Worm (Caenorhabditis elegans) whole organism, L1 larva: ENCODE measurements around the gene ugt-56.
A peak's percentile ranks its signal among the peaks of the same experiment; 100 is the strongest.

Source experiments
- F16B12.6 ChIP-seq: fragments of 150-350 bp; optimal IDR thresholded peaks from 2 replicates; lab custom pipeline; 2014; ENCODE audit warnings: missing biosample characterization, missing genetic modification characterization
- Y116A8C.19 ChIP-seq: sonication (generic microtip); optimal IDR thresholded peaks from 2 replicates; lab custom pipeline; 2016; ENCODE audit warnings: missing compliant biosample characterization, missing genetic modification characterization, borderline replicate concordance
- aha-1 ChIP-seq: fragments of 150-350 bp; optimal IDR thresholded peaks from 2 replicates; lab custom pipeline; 2014; ENCODE audit warnings: missing biosample characterization, missing genetic modification characterization
- ama-1 ChIP-seq: fragments of 150-350 bp; optimal IDR thresholded peaks from 2 replicates; lab custom pipeline; 2014
- ceh-8 ChIP-seq: fragments of 200-800 bp; sonication (Bioruptor generic); optimal IDR thresholded peaks from 2 replicates; lab custom pipeline; 2018; ENCODE audit warnings: mild to moderate bottlenecking, missing genetic modification characterization, moderate library complexity, missing compliant biosample characterization
- ceh-82 ChIP-seq, 3 experiments: fragments of 150-350 bp in 1 of 3; sonication (generic microtip) in 2 of 3; optimal IDR thresholded peaks; 2 replicates each; lab custom pipeline; 2014 to 2017; ENCODE audit warnings: missing biosample characterization in 3 of 3, missing genetic modification characterization in 3 of 3
- ceh-88 ChIP-seq: fragments of 200-800 bp; sonication (Bioruptor generic); IDR thresholded peaks from 2 replicates; pipeline ENCODE4 v1.3.6; 2022; ENCODE audit warnings: missing genetic modification characterization, missing compliant biosample characterization
- ces-1 ChIP-seq: fragments of 150-350 bp; optimal IDR thresholded peaks from 2 replicates; lab custom pipeline; 2014; ENCODE audit warnings: missing biosample characterization, missing genetic modification reagents, missing genetic modification characterization
- efl-1 ChIP-seq, 4 experiments: fragments of 150-350 bp; optimal IDR thresholded peaks in 3 of 4; peaks in 1 of 4; 1 replicate in 1 of 4; 2 replicates in 3 of 4; lab custom pipeline; 2014; ENCODE audit warnings: missing biosample characterization in 2 of 4, missing genetic modification characterization in 2 of 4, missing genetic modification reagents in 2 of 4
- elt-3 ChIP-seq, 6 experiments: fragments of 150-350 bp in 1 of 6; sonication (generic microtip); optimal IDR thresholded peaks; 2 replicates each; lab custom pipeline; 2017 to 2018; ENCODE audit warnings: missing biosample characterization in 6 of 6, missing genetic modification characterization in 6 of 6, inconsistent platforms in 1 of 6
- fkh-10 ChIP-seq: sonication (generic microtip); optimal IDR thresholded peaks from 2 replicates; lab custom pipeline; 2017; ENCODE audit warnings: missing biosample characterization, missing genetic modification reagents, missing genetic modification characterization
- fkh-8 ChIP-seq: sonication (generic microtip); optimal IDR thresholded peaks from 2 replicates; lab custom pipeline; 2016; ENCODE audit warnings: mild to moderate bottlenecking, missing genetic modification characterization, missing compliant biosample characterization
- fos-1 ChIP-seq: fragments of 150-350 bp; optimal IDR thresholded peaks from 2 replicates; lab custom pipeline; 2014; ENCODE audit warnings: missing biosample characterization, missing genetic modification characterization
- grh-1 ChIP-seq: fragments of 200-800 bp; sonication (Bioruptor generic); IDR thresholded peaks from 2 replicates; pipeline ENCODE4 v1.3.6; 2022; ENCODE audit warnings: missing genetic modification reagents, missing genetic modification characterization, missing compliant biosample characterization
- hlh-17 ChIP-seq: fragments of 200-800 bp; sonication (Bioruptor generic); optimal IDR thresholded peaks from 2 replicates; lab custom pipeline; 2018; ENCODE audit warnings: missing genetic modification characterization, mild to moderate bottlenecking, missing compliant biosample characterization, moderate library complexity, borderline replicate concordance
- hlh-4 ChIP-seq: sonication (generic microtip); optimal IDR thresholded peaks from 2 replicates; lab custom pipeline; 2016; ENCODE audit warnings: mild to moderate bottlenecking, missing genetic modification characterization, missing compliant biosample characterization
- hpl-2 ChIP-seq: fragments of 150-350 bp; optimal IDR thresholded peaks from 2 replicates; lab custom pipeline; 2014; ENCODE audit warnings: missing biosample characterization, missing genetic modification reagents, missing genetic modification characterization
- jun-1 ChIP-seq: fragments of 150-350 bp; optimal IDR thresholded peaks from 2 replicates; lab custom pipeline; 2014; ENCODE audit warnings: missing biosample characterization, missing genetic modification reagents, missing genetic modification characterization
- mab-9 ChIP-seq: fragments of 200-800 bp; sonication (Bioruptor generic); IDR thresholded peaks from 2 replicates; pipeline ENCODE4 v1.3.6; 2022; ENCODE audit warnings: missing genetic modification reagents, missing genetic modification characterization, missing compliant biosample characterization
- mdl-1 ChIP-seq, 2 experiments: fragments of 150-350 bp; optimal IDR thresholded peaks; 2 replicates each; lab custom pipeline; 2014 to 2017; ENCODE audit warnings: missing biosample characterization in 2 of 2, missing genetic modification characterization in 2 of 2, inconsistent platforms in 1 of 2
- mep-1 ChIP-seq: fragments of 150-350 bp; optimal IDR thresholded peaks from 2 replicates; lab custom pipeline; 2014; ENCODE audit warnings: missing biosample characterization, missing genetic modification characterization
- nhr-11 ChIP-seq: fragments of 150-350 bp; optimal IDR thresholded peaks from 2 replicates; lab custom pipeline; 2014; ENCODE audit warnings: missing biosample characterization, missing genetic modification characterization
- nhr-47 ChIP-seq: sonication (generic microtip); optimal IDR thresholded peaks from 2 replicates; lab custom pipeline; 2016; ENCODE audit warnings: mild to moderate bottlenecking, missing genetic modification characterization, moderate library complexity, missing compliant biosample characterization
- nhr-71 ChIP-seq: sonication (generic microtip); optimal IDR thresholded peaks from 2 replicates; lab custom pipeline; 2016; ENCODE audit warnings: mild to moderate bottlenecking, missing genetic modification characterization, moderate library complexity, missing compliant biosample characterization
- nhr-85 ChIP-seq: sonication (generic microtip); peaks from one replicate; lab custom pipeline; 2016; ENCODE audit warnings: missing genetic modification characterization, inconsistent platforms, missing compliant biosample characterization
- pag-3 ChIP-seq: sonication (generic microtip); optimal IDR thresholded peaks from 2 replicates; lab custom pipeline; 2017; ENCODE audit warnings: missing genetic modification characterization, mild to moderate bottlenecking, missing compliant biosample characterization, antibody characterized with exemption, borderline replicate concordance; ENCODE audit not compliant: insufficient read depth
- rnt-1 ChIP-seq: sonication (generic microtip); optimal IDR thresholded peaks from 2 replicates; lab custom pipeline; 2016; ENCODE audit warnings: mild to moderate bottlenecking, missing genetic modification characterization, moderate library complexity, missing compliant biosample characterization
- snu-23 ChIP-seq: sonication (generic microtip); optimal IDR thresholded peaks from 2 replicates; lab custom pipeline; 2016; ENCODE audit warnings: missing genetic modification characterization, missing compliant biosample characterization
- tlp-1 ChIP-seq: fragments of 150-350 bp; optimal IDR thresholded peaks from 2 replicates; lab custom pipeline; 2014; ENCODE audit warnings: missing biosample characterization, missing genetic modification characterization
- unc-30 ChIP-seq: sonication (generic microtip); optimal IDR thresholded peaks from 2 replicates; lab custom pipeline; 2017; ENCODE audit warnings: missing biosample characterization, missing genetic modification characterization
- unc-62 ChIP-seq: fragments of 150-350 bp; optimal IDR thresholded peaks from 2 replicates; lab custom pipeline; 2014; ENCODE audit warnings: missing biosample characterization, missing genetic modification reagents, missing genetic modification characterization
- unc-86 ChIP-seq: sonication (generic microtip); optimal IDR thresholded peaks from 2 replicates; lab custom pipeline; 2016; ENCODE audit warnings: missing genetic modification characterization, missing compliant biosample characterization
- xbp-1 ChIP-seq: sonication (generic microtip); optimal IDR thresholded peaks from 2 replicates; lab custom pipeline; 2016; ENCODE audit warnings: missing genetic modification characterization, missing compliant biosample characterization

ugt-56 gene

ce11 chrV:12245777-12246452 is 12.9 kb upstream of the ugt-56 start (continued):
- TF ChIP-seq nhr-71 (no peak), fkh-10 (no peak), aha-1 (tag; lab: Kevin White, UChicago) (no peak), fkh-8 (no peak), xbp-1 (tag; lab: Kevin White, UChicago) (no peak), ama-1 (lab: Kevin White, UChicago) (no peak), nhr-85 (tag; lab: Kevin White, UChicago) (peak; percentile 64), hlh-17 (GFP tag; lab: Kevin White, UChicago) (no peak), mab-9 (no peak), ces-1 (GFP tag; lab: Kevin White, UChicago) (no peak), F16B12.6 (tag; lab: Kevin White, UChicago) (no peak), nhr-11 (tag; lab: Kevin White, UChicago) (no peak)

- TF ChIP-seq ama-1 (lab: Kevin White, UChicago), result no peak
- TF ChIP-seq ceh-8 (GFP tag; lab: Kevin White, UChicago), result no peak
- no peak for TF ChIP-seq unc-30
- no peak for TF ChIP-seq rnt-1 (tag; lab: Kevin White, UChicago)
These were observed 7.7 kb upstream of the ugt-56 start, which contains the start of gene T04H1.5 for ce11 chrV:12251041-12251440. Gene T04H1.5 (plus strand): TSS chrV:12251341.

- TF ChIP-seq mdl-1 (tag; optimal IDR thresholded peaks at IDR 0.05; lab: Kevin White, UChicago), result no peak
- TF ChIP-seq fkh-8, result no peak
- TF ChIP-seq pag-3, result no peak
- no peak for TF ChIP-seq rnt-1 (tag; lab: Kevin White, UChicago)
- TF ChIP-seq fos-1 (tag; lab: Kevin White, UChicago), result no peak
These were observed 6.5 kb upstream of the ugt-56 start, which contains the start of gene lrx-1 for ce11 chrV:12252272-12252671. Gene lrx-1 (plus strand): TSS chrV:12252572.

ce11 chrV:12255343-12255742 is 3.4 kb upstream of the ugt-56 start, which contains the start of gene T04H1.12:
Gene T04H1.12 (plus strand): TSS chrV:12255643.
- TF ChIP-seq fkh-8 (no peak), grh-1 (GFP tag; lab: Robert Waterston, UW) (no peak), ceh-82 (tag; optimal IDR thresholded peaks at IDR 0.05; lab: Kevin White, UChicago) (no peak), snu-23 (GFP tag; lab: Kevin White, UChicago) (no peak), hlh-4 (tag; lab: Kevin White, UChicago) (no peak), elt-3 (tag; optimal IDR thresholded peaks at IDR 0.05; lab: Kevin White, UChicago) (no peak), jun-1 (tag; lab: Kevin White, UChicago) (no peak), mep-1 (tag; lab: Kevin White, UChicago) (no peak), ceh-88 (GFP tag; lab: Robert Waterston, UW) (no peak), nhr-71 (no peak), mdl-1 (tag; optimal IDR thresholded peaks at IDR 0.05; lab: Kevin White, UChicago) (no peak), unc-62 (GFP tag; lab: Kevin White, UChicago) (no peak), nhr-47 (tag; lab: Kevin White, UChicago) (no peak), tlp-1 (tag; lab: Kevin White, UChicago) (no peak), mab-9 (no peak), efl-1 (optimal IDR thresholded peaks at IDR 0.05; lab: Kevin White, UChicago) (no peak), efl-1 (GFP tag; optimal IDR thresholded peaks at IDR 0.05 in 1 of 2; lab: Kevin White, UChicago) (no peak)

- no peak for TF ChIP-seq unc-30
- no peak for TF ChIP-seq Y116A8C.19 (tag; lab: Kevin White, UChicago)
- no peak for TF ChIP-seq hpl-2 (GFP tag; lab: Kevin White, UChicago)
- TF ChIP-seq unc-86 (tag; lab: Kevin White, UChicago), result no peak
- peak; percentile 45 for TF ChIP-seq nhr-85 (tag; lab: Kevin White, UChicago)
These were observed 2.4 kb upstream of the ugt-56 start, which contains the start of gene ugt-55 for ce11 chrV:12256398-12256797. Gene ugt-55 (plus strand): TSS chrV:12256698.
